Worm (Caenorhabditis elegans) whole organism, L4 larva: ENCODE measurements around the gene ZK697.14.

Experiments used
- F10B5.3 ChIP-seq: sonication (generic microtip); optimal IDR thresholded peaks from 2 replicates; lab custom pipeline; 2016; ENCODE audit warnings: mild to moderate bottlenecking, missing genetic modification characterization, missing compliant biosample characterization
- F37D6.2 ChIP-seq: sonication (generic microtip); optimal IDR thresholded peaks from 2 replicates; lab custom pipeline; 2016; ENCODE audit warnings: mild to moderate bottlenecking, missing genetic modification characterization, missing compliant biosample characterization
- F44E2.7 ChIP-seq: fragments of 200-800 bp; sonication (Bioruptor generic); IDR thresholded peaks from 2 replicates; pipeline ENCODE4 v2.1.2; 2022; ENCODE audit warnings: missing genetic modification characterization, missing compliant biosample characterization
- Y48G9A.11 ChIP-seq: fragments of 200-800 bp; sonication (Bioruptor generic); IDR thresholded peaks from 2 replicates; pipeline ENCODE4 v1.3.6; 2022; ENCODE audit warnings: missing genetic modification reagents, missing genetic modification characterization, missing compliant biosample characterization
- Y75B8A.6 ChIP-seq: fragments of 200-800 bp; sonication (Bioruptor generic); IDR thresholded peaks from 2 replicates; pipeline ENCODE4 v1.3.6; 2022; ENCODE audit warnings: missing genetic modification reagents, missing genetic modification characterization, missing compliant biosample characterization
- aha-1 ChIP-seq: fragments of 150-350 bp; peaks from one replicate; lab custom pipeline; 2014; ENCODE audit warnings: missing biosample characterization, missing genetic modification characterization
- aly-2 ChIP-seq: sonication (generic microtip); optimal IDR thresholded peaks from 2 replicates; lab custom pipeline; 2018; ENCODE audit warnings: missing biosample characterization, missing genetic modification characterization
- ama-1 ChIP-seq: fragments of 150-350 bp; optimal IDR thresholded peaks from 2 replicates; lab custom pipeline; 2014; ENCODE audit warnings: inconsistent platforms, mixed read lengths
- arid-1 ChIP-seq: fragments of 200-800 bp; sonication (Bioruptor generic); conservative IDR thresholded peaks from 2 replicates; pipeline ENCODE4 v1.3.6; 2022; ENCODE audit warnings: missing genetic modification reagents, missing genetic modification characterization, missing compliant biosample characterization
- attf-4 ChIP-seq: sonication (generic microtip); optimal IDR thresholded peaks from 3 replicates; lab custom pipeline; 2017; ENCODE audit warnings: missing biosample characterization, missing genetic modification characterization
- ceh-28 ChIP-seq: fragments of 150-350 bp; optimal IDR thresholded peaks from 2 replicates; lab custom pipeline; 2014; ENCODE audit warnings: missing biosample characterization, missing genetic modification reagents, missing genetic modification characterization
- ceh-32 ChIP-seq: sonication (generic microtip); optimal IDR thresholded peaks from 2 replicates; lab custom pipeline; 2016; ENCODE audit warnings: mild to moderate bottlenecking, missing genetic modification characterization, missing compliant biosample characterization; ENCODE audit not compliant: poor library complexity
- ceh-44 ChIP-seq: fragments of 200-800 bp; sonication (Bioruptor generic); IDR thresholded peaks from 2 replicates; pipeline ENCODE4 v1.3.6; 2022; ENCODE audit warnings: missing genetic modification reagents, missing genetic modification characterization, missing compliant biosample characterization
- ceh-62 ChIP-seq: sonication (generic microtip); optimal IDR thresholded peaks from 2 replicates; lab custom pipeline; 2017; ENCODE audit warnings: missing biosample characterization, missing genetic modification characterization
- ceh-82 ChIP-seq: sonication (generic microtip); optimal IDR thresholded peaks from 2 replicates; lab custom pipeline; 2017; ENCODE audit warnings: missing biosample characterization, missing genetic modification characterization
- daf-19 ChIP-seq: fragments of 200-800 bp; sonication (Bioruptor generic); conservative IDR thresholded peaks from 2 replicates; pipeline ENCODE4 v1.3.6; 2022; ENCODE audit warnings: missing genetic modification characterization, missing compliant biosample characterization
- daf-8 ChIP-seq: fragments of 200-800 bp; sonication (Bioruptor generic); IDR thresholded peaks from 2 replicates; pipeline ENCODE4 v1.3.6; 2022; ENCODE audit warnings: missing genetic modification characterization, missing compliant biosample characterization
- dmd-6 ChIP-seq: fragments of 200-800 bp; sonication (Bioruptor generic); IDR thresholded peaks from 2 replicates; pipeline ENCODE4 v1.3.6; 2022; ENCODE audit warnings: missing genetic modification reagents, missing genetic modification characterization, missing compliant biosample characterization
- dpl-1 ChIP-seq: fragments of 150-350 bp; optimal IDR thresholded peaks from 2 replicates; lab custom pipeline; 2014; ENCODE audit warnings: missing biosample characterization, missing genetic modification reagents, missing genetic modification characterization
- dve-1 ChIP-seq: sonication (generic microtip); optimal IDR thresholded peaks from 2 replicates; lab custom pipeline; 2017; ENCODE audit warnings: antibody characterized with exemption, mild to moderate bottlenecking, missing genetic modification characterization, missing compliant biosample characterization; ENCODE audit not compliant: insufficient read depth
- hif-1 ChIP-seq, 2 experiments: sonication (generic microtip); optimal IDR thresholded peaks; 2 replicates each; lab custom pipeline; 2016 to 2017; ENCODE audit warnings: missing compliant biosample characterization in 2 of 2, missing genetic modification characterization in 2 of 2, missing genetic modification reagents in 2 of 2, missing genotype in 2 of 2, mild to moderate bottlenecking in 1 of 2
- hlh-11 ChIP-seq: fragments of 200-800 bp; sonication (Bioruptor generic); optimal IDR thresholded peaks from 2 replicates; lab custom pipeline; 2018; ENCODE audit warnings: mild to moderate bottlenecking, missing genetic modification characterization, missing compliant biosample characterization
- hlh-30 ChIP-seq: sonication (generic microtip); optimal IDR thresholded peaks from 2 replicates; lab custom pipeline; 2017; ENCODE audit warnings: antibody characterized with exemption, mild to moderate bottlenecking, missing genetic modification characterization, missing compliant biosample characterization; ENCODE audit not compliant: insufficient read depth
- jun-1 ChIP-seq: fragments of 150-350 bp; optimal IDR thresholded peaks from 2 replicates; lab custom pipeline; 2014; ENCODE audit warnings: missing biosample characterization, missing genetic modification reagents, missing genetic modification characterization
- lim-7 ChIP-seq: fragments of 200-800 bp; sonication (Bioruptor generic); IDR thresholded peaks from 2 replicates; pipeline ENCODE4 v1.3.6; 2022; ENCODE audit warnings: missing genetic modification characterization, missing compliant biosample characterization
- lin-1 ChIP-seq: fragments of 200-800 bp; sonication (Bioruptor generic); IDR thresholded peaks from 2 replicates; pipeline ENCODE4 v1.3.6; 2022; ENCODE audit warnings: missing genetic modification reagents, missing genetic modification characterization, missing compliant biosample characterization
- lin-13 ChIP-seq: fragments of 150-350 bp; optimal IDR thresholded peaks from 2 replicates; lab custom pipeline; 2014; ENCODE audit warnings: missing biosample characterization, missing genetic modification reagents, missing genetic modification characterization
- lin-15B ChIP-seq: fragments of 150-350 bp; sonication (generic microtip); optimal IDR thresholded peaks from 3 replicates; lab custom pipeline; 2014; ENCODE audit warnings: missing biosample characterization, missing genetic modification characterization
- lin-38 ChIP-seq: fragments of 200-800 bp; sonication (Bioruptor generic); IDR thresholded peaks from 2 replicates; pipeline ENCODE4 v1.3.6; 2022; ENCODE audit warnings: missing genetic modification reagents, missing genetic modification characterization, missing compliant biosample characterization
- lin-39 ChIP-seq: fragments of 150-350 bp; optimal IDR thresholded peaks from 2 replicates; lab custom pipeline; 2014; ENCODE audit warnings: missing biosample characterization, missing genetic modification reagents, missing genetic modification characterization
- lir-3 ChIP-seq: sonication (generic microtip); optimal IDR thresholded peaks from 2 replicates; lab custom pipeline; 2016; ENCODE audit warnings: mild to moderate bottlenecking, missing genetic modification characterization, missing compliant biosample characterization
- madf-5 ChIP-seq, 2 experiments: fragments of 200-800 bp; sonication (Bioruptor generic); IDR thresholded peaks; 2 replicates each; pipeline ENCODE4 v1.3.6; 2022; ENCODE audit warnings: missing compliant biosample characterization in 2 of 2, missing genetic modification characterization in 2 of 2
- mdl-1 ChIP-seq, 2 experiments: fragments of 150-350 bp in 1 of 2; sonication (generic microtip) in 1 of 2; optimal IDR thresholded peaks; 2 replicates each; lab custom pipeline; 2014 to 2017; ENCODE audit warnings: missing biosample characterization in 2 of 2, missing genetic modification characterization in 2 of 2
- mdt-29 ChIP-seq: fragments of 200-800 bp; sonication (Bioruptor generic); IDR thresholded peaks from 2 replicates; pipeline ENCODE4 v1.3.6; 2022; ENCODE audit warnings: missing genetic modification reagents, missing genetic modification characterization, missing compliant biosample characterization
- mep-1 ChIP-seq: fragments of 150-350 bp; sonication (generic microtip); optimal IDR thresholded peaks from 3 replicates; lab custom pipeline; 2014; ENCODE audit warnings: missing biosample characterization, missing genetic modification characterization
- mxl-3 ChIP-seq: fragments of 200-800 bp; sonication (Bioruptor generic); optimal IDR thresholded peaks from 2 replicates; lab custom pipeline; 2018; ENCODE audit warnings: mild to moderate bottlenecking, missing genetic modification characterization, missing compliant biosample characterization
- nhr-10 ChIP-seq: fragments of 150-350 bp; optimal IDR thresholded peaks from 2 replicates; lab custom pipeline; 2014; ENCODE audit warnings: missing biosample characterization, missing genetic modification characterization
- nhr-111 ChIP-seq: fragments of 200-800 bp; sonication (Bioruptor generic); optimal IDR thresholded peaks from 2 replicates; lab custom pipeline; 2018; ENCODE audit warnings: mild to moderate bottlenecking, missing genetic modification characterization, missing compliant biosample characterization
- nhr-237 ChIP-seq: sonication (generic microtip); optimal IDR thresholded peaks from 2 replicates; lab custom pipeline; 2017; ENCODE audit warnings: missing biosample characterization, missing genetic modification characterization
- nhr-48 ChIP-seq: sonication (generic microtip); optimal IDR thresholded peaks from 2 replicates; lab custom pipeline; 2016; ENCODE audit warnings: mild to moderate bottlenecking, missing genetic modification characterization, missing compliant biosample characterization
- nhr-6 ChIP-seq: fragments of 150-350 bp; optimal IDR thresholded peaks from 2 replicates; lab custom pipeline; 2014; ENCODE audit warnings: missing biosample characterization, missing genetic modification characterization
- rbr-2 ChIP-seq: sonication (generic microtip); optimal IDR thresholded peaks from 2 replicates; lab custom pipeline; 2016; ENCODE audit warnings: missing genotype, missing genetic modification characterization, missing compliant biosample characterization
- snpc-4 ChIP-seq: fragments of 150-350 bp; optimal IDR thresholded peaks from 2 replicates; lab custom pipeline; 2014; ENCODE audit warnings: missing biosample characterization, missing genetic modification characterization
- spr-1 ChIP-seq: sonication (generic microtip); optimal IDR thresholded peaks from 2 replicates; lab custom pipeline; 2016; ENCODE audit warnings: mild to moderate bottlenecking, missing genetic modification characterization, missing compliant biosample characterization
- spr-3 ChIP-seq: fragments of 200-800 bp; sonication (Bioruptor generic); optimal IDR thresholded peaks from 2 replicates; lab custom pipeline; 2018; ENCODE audit warnings: mild to moderate bottlenecking, missing genetic modification characterization, missing compliant biosample characterization
- unc-130 ChIP-seq: sonication (generic microtip); optimal IDR thresholded peaks from 2 replicates; lab custom pipeline; 2016; ENCODE audit warnings: missing genetic modification reagents, missing genetic modification characterization, missing compliant biosample characterization
- unc-62 ChIP-seq, 3 experiments: fragments of 150-350 bp in 1 of 3; sonication (generic microtip); optimal IDR thresholded peaks in 2 of 3; peaks in 1 of 3; 1 replicate in 1 of 3; 2 replicates in 2 of 3; lab custom pipeline; 2014 to 2017; ENCODE audit warnings: missing biosample characterization in 3 of 3, missing genetic modification characterization in 3 of 3, missing genetic modification reagents in 3 of 3, missing genotype in 1 of 3
- zfp-3 ChIP-seq: fragments of 200-800 bp; sonication (Bioruptor generic); conservative IDR thresholded peaks from 2 replicates; pipeline ENCODE4 v1.3.6; 2022; ENCODE audit warnings: missing genetic modification reagents, missing genetic modification characterization, missing compliant biosample characterization
- zip-11 ChIP-seq: fragments of 200-800 bp; sonication (Bioruptor generic); IDR thresholded peaks from 2 replicates; pipeline ENCODE4 v1.3.6; 2022; ENCODE audit warnings: missing genetic modification characterization, missing compliant biosample characterization
- zip-2 ChIP-seq: fragments of 150-350 bp; optimal IDR thresholded peaks from 2 replicates; lab custom pipeline; 2014; ENCODE audit warnings: missing biosample characterization, missing genetic modification characterization

Gene ZK697.14

DNA sequence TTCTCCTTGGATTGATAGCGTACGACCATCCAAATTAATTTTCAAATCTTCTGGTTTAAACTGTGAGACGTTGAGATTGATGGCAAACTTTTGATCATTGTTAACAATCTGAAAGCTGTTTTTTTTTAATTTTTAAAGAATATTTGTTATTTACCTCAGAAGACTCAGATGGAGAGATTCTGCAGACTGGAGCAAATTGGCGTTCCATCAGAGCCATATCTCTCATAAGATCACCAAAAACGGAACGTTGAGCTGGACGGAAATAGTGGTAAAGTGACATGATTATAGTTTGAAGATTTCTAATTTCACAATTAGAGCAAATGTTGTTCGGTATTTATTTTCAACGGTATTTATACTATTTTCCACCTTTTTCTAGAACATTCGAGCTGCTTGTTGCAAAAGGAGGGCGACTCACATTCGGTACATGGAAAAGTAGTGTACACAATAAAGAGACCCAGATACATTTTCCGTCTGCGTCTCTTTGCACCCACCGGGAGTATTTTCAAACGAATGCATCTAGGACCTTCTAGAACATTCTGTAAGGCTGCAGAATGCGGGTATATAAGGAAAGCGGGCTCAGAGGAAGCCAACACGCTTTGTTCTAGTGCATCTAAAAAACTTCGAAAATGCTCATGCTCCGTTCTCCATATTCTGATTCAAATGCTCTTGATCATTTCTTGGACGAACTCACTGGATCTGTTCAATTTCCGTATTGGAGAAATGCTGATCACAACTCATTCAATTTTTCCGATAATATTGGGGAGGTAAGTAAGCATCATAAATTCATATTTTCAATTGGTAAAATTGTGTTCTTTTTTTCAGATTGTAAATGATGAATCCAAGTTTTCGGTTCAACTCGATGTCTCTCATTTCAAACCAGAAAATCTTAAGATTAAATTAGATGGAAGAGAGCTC, 49.4 kb upstream of the ZK697.14 start, which contains the start of the genes hsp-16.2 and hsp-16.41 (continued):
- no peak for TF ChIP-seq hif-1 (tag; optimal IDR thresholded peaks at IDR 0.05; lab: Kevin White, UChicago)
- no peak for TF ChIP-seq ceh-32 (tag; lab: Kevin White, UChicago)
- TF ChIP-seq unc-62 (GFP tag; optimal IDR thresholded peaks at IDR 0.05 in 1 of 2; lab: Kevin White, UChicago), result peak in 1 of 2 experiments; percentile 29
- no peak for TF ChIP-seq unc-62 (tag; optimal IDR thresholded peaks at IDR 0.05; lab: Kevin White, UChicago)
- TF ChIP-seq mdl-1 (tag; optimal IDR thresholded peaks at IDR 0.05; lab: Kevin White, UChicago), result no peak
- peak; percentile 46 for TF ChIP-seq mxl-3 (GFP tag; lab: Kevin White, UChicago)
- no peak for TF ChIP-seq nhr-237 (tag; lab: Kevin White, UChicago)
- TF ChIP-seq ama-1, result no peak
- TF ChIP-seq F37D6.2 (tag; lab: Kevin White, UChicago), result peak; percentile 21
- no peak; the same call in 1 of the 2 replicates for TF ChIP-seq dmd-6
- TF ChIP-seq lir-3 (tag; lab: Kevin White, UChicago), result no peak
- TF ChIP-seq Y75B8A.6 (GFP tag; lab: Robert Waterston, UW), result no peak
- no peak for TF ChIP-seq nhr-10
- no peak for TF ChIP-seq lim-7 (GFP tag; lab: Robert Waterston, UW)
- no peak for TF ChIP-seq daf-19 (GFP tag; lab: Robert Waterston, UW)
- TF ChIP-seq nhr-48 (tag; lab: Kevin White, UChicago), result peak; percentile 94
- TF ChIP-seq ceh-62 (tag; lab: Kevin White, UChicago), result no peak
- peak; percentile 45 for TF ChIP-seq lin-38 (GFP tag; lab: Robert Waterston, UW)
- TF ChIP-seq Y48G9A.11, result no peak
- TF ChIP-seq lin-1 (GFP tag; lab: Robert Waterston, UW), result no peak; the same call in 1 of the 2 replicates
- no peak for TF ChIP-seq zfp-3 (GFP tag; lab: Robert Waterston, UW)
- TF ChIP-seq arid-1 (GFP tag; lab: Robert Waterston, UW), result no peak
- no peak for TF ChIP-seq zip-11 (GFP tag; lab: Robert Waterston, UW)
- TF ChIP-seq aha-1, result no peak
- no peak for TF ChIP-seq spr-1
- TF ChIP-seq snpc-4 (tag; lab: Kevin White, UChicago), result no peak
- TF ChIP-seq ceh-28 (tag; lab: Kevin White, UChicago), result no peak
- no peak for TF ChIP-seq nhr-6
- TF ChIP-seq hlh-30 (tag; lab: Kevin White, UChicago), result peak; percentile 40
- TF ChIP-seq madf-5 (GFP tag; IDR thresholded peaks at IDR 0.05; lab: Robert Waterston, UW), result 0 out of 4 replicates have a peak, but pooled peaks of 1 of the 2 experiments have one; percentile 42
- TF ChIP-seq aly-2 (tag; lab: Kevin White, UChicago), result no peak
- peak; percentile 97 for TF ChIP-seq mdt-29 (GFP tag; lab: Robert Waterston, UW)
- TF ChIP-seq dpl-1, result peak; percentile 27
- no peak for TF ChIP-seq unc-130 (GFP tag; lab: Kevin White, UChicago)
- no peak for TF ChIP-seq lin-15B (tag; lab: Kevin White, UChicago)
- no peak for TF ChIP-seq F10B5.3 (tag; lab: Kevin White, UChicago)
- TF ChIP-seq nhr-111 (GFP tag; lab: Kevin White, UChicago), result no peak
- no peak for TF ChIP-seq lin-13 (GFP tag; lab: Kevin White, UChicago)
- TF ChIP-seq F44E2.7 (GFP tag; lab: Robert Waterston, UW), result no peak
- TF ChIP-seq ceh-44 (GFP tag; lab: Robert Waterston, UW), result no peak
- no peak for TF ChIP-seq attf-4
- TF ChIP-seq dve-1 (tag; lab: Kevin White, UChicago), result peak; percentile 66
- TF ChIP-seq daf-8 (GFP tag; lab: Robert Waterston, UW), result no peak
- TF ChIP-seq zip-2 (tag; lab: Kevin White, UChicago), result no peak
- TF ChIP-seq rbr-2 (tag; lab: Kevin White, UChicago), result peak; percentile 59
- peak; percentile 73 for TF ChIP-seq hlh-11 (tag; lab: Kevin White, UChicago)
- peak; percentile 23 for TF ChIP-seq mep-1 (tag; lab: Kevin White, UChicago)
- TF ChIP-seq lin-39, result no peak
- no peak for TF ChIP-seq ceh-82 (tag; lab: Kevin White, UChicago)
- TF ChIP-seq spr-3 (GFP tag; lab: Kevin White, UChicago), result no peak
- no peak for TF ChIP-seq jun-1 (tag; lab: Kevin White, UChicago)
